Fruit fly (Drosophila melanogaster) whole organism: ENCODE data around the gene CD98hc.

Experiments
- Dll ChIP-seq: fragments of >200 bp; optimal IDR thresholded peaks from 2 replicates; lab custom pipeline; 2017
- usp ChIP-seq: fragments of >200 bp; optimal IDR thresholded peaks from 2 replicates; lab custom pipeline; 2017; ENCODE audit warnings: missing biosample characterization, missing genetic modification characterization, mixed read lengths

dm6 chr3R:7967347-7967746 is 10.9 kb downstream of the CD98hc start, which contains the start of gene dsx:
- TF ChIP-seq Dll (lab: Kevin White, UChicago) (no peak), usp (GFP tag; lab: Kevin White, UChicago) (no peak)
